Fruit fly (Drosophila melanogaster) whole organism, pupa: Measurements from ENCODE around the gene mRpS7.

Experiments used
- CG10348 ChIP-seq: fragments of 200-800 bp; sonication (Bioruptor generic); IDR thresholded peaks from 2 replicates; pipeline ENCODE4 v1.3.6; 2022; ENCODE audit warnings: missing biosample characterization, missing genetic modification characterization
- CG13204 ChIP-seq: fragments of 200-800 bp; sonication (Bioruptor generic); optimal IDR thresholded peaks from 2 replicates; lab custom pipeline; 2018; ENCODE audit warnings: missing biosample characterization, mild to moderate bottlenecking, missing genetic modification characterization, moderate library complexity
- CG15710 ChIP-seq: fragments of 200-800 bp; sonication (Bioruptor generic); optimal IDR thresholded peaks from 2 replicates; lab custom pipeline; 2018; ENCODE audit warnings: missing biosample characterization, mild to moderate bottlenecking, missing genetic modification characterization, moderate library complexity
- CG17806 ChIP-seq: fragments of 200-800 bp; sonication (Bioruptor generic); optimal IDR thresholded peaks from 2 replicates; lab custom pipeline; 2018; ENCODE audit warnings: missing biosample characterization, mild to moderate bottlenecking, missing genetic modification characterization, moderate library complexity
- CG4496 ChIP-seq: fragments of 200-800 bp; sonication (Bioruptor generic); IDR thresholded peaks from 3 replicates; pipeline ENCODE4 v1.3.6; 2022; ENCODE audit warnings: missing biosample characterization, missing genetic modification characterization
- CG8159 ChIP-seq: fragments of 200-800 bp; sonication (Bioruptor generic); optimal IDR thresholded peaks from 3 replicates; lab custom pipeline; 2018; ENCODE audit warnings: missing biosample characterization, mild to moderate bottlenecking, missing genetic modification characterization, moderate library complexity
- CG8301 ChIP-seq: fragments of 200-800 bp; sonication (Bioruptor generic); optimal IDR thresholded peaks from 2 replicates; lab custom pipeline; 2018; ENCODE audit warnings: missing biosample characterization, mild to moderate bottlenecking, missing genetic modification characterization
- CG9948 ChIP-seq: fragments of 200-800 bp; sonication (Bioruptor generic); optimal IDR thresholded peaks from 2 replicates; lab custom pipeline; 2018; ENCODE audit warnings: missing biosample characterization, mild to moderate bottlenecking, missing genetic modification characterization, moderate library complexity
- EcR ChIP-seq: fragments of 200-800 bp; sonication (Bioruptor generic); optimal IDR thresholded peaks from 3 replicates; lab custom pipeline; 2019; ENCODE audit warnings: missing biosample characterization, missing genetic modification characterization, mild to moderate bottlenecking, moderate library complexity, missing genetic modification reagents
- Ets98B ChIP-seq: fragments of 200-800 bp; sonication (Bioruptor generic); IDR thresholded peaks from 2 replicates; pipeline ENCODE4 v1.3.6; 2022; ENCODE audit warnings: missing biosample characterization, missing genetic modification characterization
- Pif1A ChIP-seq: fragments of 200-800 bp; sonication (Bioruptor generic); optimal IDR thresholded peaks from 3 replicates; lab custom pipeline; 2016; ENCODE audit warnings: missing biosample characterization, missing genetic modification characterization
- Snoo ChIP-seq: fragments of 200-800 bp; sonication (Bioruptor generic); optimal IDR thresholded peaks from 3 replicates; lab custom pipeline; 2017; ENCODE audit warnings: missing biosample characterization, mild to moderate bottlenecking, missing genetic modification characterization, inconsistent platforms
- fd96Ca ChIP-seq: fragments of 200-800 bp; sonication (Bioruptor generic); IDR thresholded peaks from 3 replicates; pipeline ENCODE4 v1.3.6; 2022; ENCODE audit warnings: missing biosample characterization, missing genetic modification characterization

DNA sequence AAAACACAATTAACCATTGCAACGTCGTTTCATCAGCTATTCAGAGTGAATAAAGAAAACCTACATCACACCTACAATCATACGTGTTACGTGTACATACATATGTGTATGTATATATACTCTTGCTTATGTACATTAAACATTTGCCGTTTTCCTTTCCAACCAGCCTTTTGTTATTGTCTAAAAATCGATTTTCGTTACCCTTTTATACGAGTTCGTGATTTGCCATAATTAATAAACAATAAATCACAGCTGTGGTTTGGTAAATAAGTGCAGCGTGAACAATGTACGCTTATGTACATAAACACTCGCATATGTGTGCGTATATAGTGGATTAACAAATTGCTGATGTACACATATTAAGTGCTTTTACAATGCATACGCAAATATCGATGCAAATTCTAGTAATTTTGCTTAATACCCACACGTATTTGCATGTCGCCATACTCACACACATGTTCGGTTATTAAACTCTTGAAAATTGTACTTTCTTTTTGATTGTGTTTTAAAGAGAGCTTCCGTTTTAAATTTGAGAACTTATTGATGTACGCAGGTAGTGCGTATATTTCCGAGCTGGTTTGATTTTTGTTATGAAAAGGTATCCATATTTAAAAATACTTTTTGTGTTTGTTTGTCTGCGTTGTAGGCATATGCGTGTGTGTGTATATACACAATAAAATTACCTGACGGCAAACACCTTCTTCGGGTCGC, 10.6 kb downstream of the mRpS7 start:
- TF ChIP-seq EcR (GFP tag; lab: Kevin White, UChicago) (peak; percentile 41), CG9948 (tag; lab: Kevin White, UChicago) (no peak), CG13204 (GFP tag; lab: Kevin White, UChicago) (no peak), CG17806 (no peak), CG8301 (no peak), CG8159 (tag; lab: Kevin White, UChicago) (no peak), fd96Ca (no peak), CG4496 (no peak), Pif1A (GFP tag; lab: Kevin White, UChicago) (no peak), Snoo (tag; lab: Kevin White, UChicago) (no peak), Ets98B (GFP tag; lab: Robert Waterston, UW) (no peak), CG15710 (tag; lab: Kevin White, UChicago) (no peak), CG10348 (GFP tag; lab: Robert Waterston, UW) (no peak)
